Worm (Caenorhabditis elegans): Measurements from ENCODE around the gene sru-23.

- TF ChIP-seq nhr-42 (GFP tag; IDR thresholded peaks at IDR 0.05) (no peak), nhr-11 (tag; optimal IDR thresholded peaks at IDR 0.05) (no peak)
Measured at ce11 chrV:15954932-15955331, 17.5 kb downstream of the sru-23 start, which contains the start of gene srw-57.
